Worm (Caenorhabditis elegans): ENCODE data around the gene set-31.

The set-31 gene

ce11 chrV:14436195-14436594 lies 18.5 kb downstream of the set-31 start:
- TF ChIP-seq pax-3 (tag; optimal IDR thresholded peaks at IDR 0.05) (no peak), efl-1 (optimal IDR thresholded peaks at IDR 0.05) (no peak), efl-1 (GFP tag; optimal IDR thresholded peaks at IDR 0.05 in 1 of 2) (peak in 1 of 2 experiments; percentile 73)

ce11 chrV:14437355-14437754 lies 19.7 kb downstream of the set-31 start:
- TF ChIP-seq aly-2 (tag; optimal IDR thresholded peaks at IDR 0.05) = no peak
- no peak for TF ChIP-seq vab-15 (tag; optimal IDR thresholded peaks at IDR 0.05)
- no peak for TF ChIP-seq ets-5 (GFP tag; IDR thresholded peaks at IDR 0.05)
- no peak for TF ChIP-seq hlh-4 (tag; optimal IDR thresholded peaks at IDR 0.05)
- TF ChIP-seq pax-3 (tag; optimal IDR thresholded peaks at IDR 0.05) = no peak
- TF ChIP-seq nhr-76 (tag; optimal IDR thresholded peaks at IDR 0.05) = no peak
- no peak for TF ChIP-seq alr-1 (tag; optimal IDR thresholded peaks at IDR 0.05; ENCODE audit: borderline replicate concordance)
- TF ChIP-seq nhr-237 (tag; optimal IDR thresholded peaks at IDR 0.05) = no peak
- TF ChIP-seq nhr-71 (tag; optimal IDR thresholded peaks at IDR 0.05) = no peak
- TF ChIP-seq sptf-1 (tag; optimal IDR thresholded peaks at IDR 0.05) = no peak
- no peak for TF ChIP-seq ceh-88 (GFP tag; IDR thresholded peaks at IDR 0.05)
- TF ChIP-seq sox-4 (tag; optimal IDR thresholded peaks at IDR 0.05) = no peak
- TF ChIP-seq nhr-47 (tag; optimal IDR thresholded peaks at IDR 0.05) = no peak

- TF ChIP-seq tbx-2 (tag; optimal IDR thresholded peaks at IDR 0.05) (peak; percentile 38), ztf-11 (tag; optimal IDR thresholded peaks at IDR 0.05) (peak in 1 of 2 experiments; percentile 43), C16A3.4 (tag; optimal IDR thresholded peaks at IDR 0.05) (no peak)
Measured at ce11 chrV:14438099-14438739, 20.5 kb downstream of the set-31 start.

- peak in 1 of 6 experiments; percentile 8 for TF ChIP-seq elt-3 (tag; optimal IDR thresholded peaks at IDR 0.05)
- TF ChIP-seq sptf-1 (tag; optimal IDR thresholded peaks at IDR 0.05) = no peak
Measured at ce11 chrV:14439236-14439635, 21.5 kb downstream of the set-31 start.

- TF ChIP-seq efl-1 (optimal IDR thresholded peaks at IDR 0.05) (no peak), efl-1 (GFP tag; optimal IDR thresholded peaks at IDR 0.05 in 1 of 2) (peak in 1 of 2 experiments; percentile 36), mef-2 (tag; optimal IDR thresholded peaks at IDR 0.05) (no peak), lin-35 (GFP tag; optimal IDR thresholded peaks at IDR 0.05) (no peak)
Measured at ce11 chrV:14440841-14441240, 23.1 kb downstream of the set-31 start, which contains the start of gene F23B12.4. F23B12.4 (plus strand) TSS chrV:14441141.

ce11 chrV:14446453-14446852 lies 28.8 kb downstream of the set-31 start:
- no peak for TF ChIP-seq pax-3 (tag; optimal IDR thresholded peaks at IDR 0.05)
- TF ChIP-seq nhr-76 (tag; optimal IDR thresholded peaks at IDR 0.05) = no peak

ce11 chrV:14447240-14447763 lies 29.6 kb downstream of the set-31 start, which contains the start of the genes dlat-1 and fntb-1:
dlat-1 (minus strand) TSS chrV:14447290.
fntb-1 (plus strand) TSS chrV:14447651.
- TF ChIP-seq swsn-7 (tag; optimal IDR thresholded peaks at IDR 0.05) (no peak), fkh-10 (GFP tag; optimal IDR thresholded peaks at IDR 0.05) (no peak), pqm-1 (tag; optimal IDR thresholded peaks at IDR 0.05) (peak; percentile 13), nhr-237 (tag; optimal IDR thresholded peaks at IDR 0.05) (no peak), ces-1 (GFP tag; optimal IDR thresholded peaks at IDR 0.05) (no peak), lin-35 (GFP tag; optimal IDR thresholded peaks at IDR 0.05) (peak in 1 of 2 experiments; percentile 29), C16A3.4 (tag; optimal IDR thresholded peaks at IDR 0.05) (no peak), nhr-12 (tag; optimal IDR thresholded peaks at IDR 0.05) (no peak), mep-1 (tag; optimal IDR thresholded peaks at IDR 0.05) (no peak), elt-2 (tag; optimal IDR thresholded peaks at IDR 0.05) (peak; percentile 70), nhr-11 (tag; optimal IDR thresholded peaks at IDR 0.05) (no peak), fos-1 (tag; optimal IDR thresholded peaks at IDR 0.05) (no peak), ceh-8 (GFP tag; optimal IDR thresholded peaks at IDR 0.05) (no peak), irx-1 (tag; optimal IDR thresholded peaks at IDR 0.05) (no peak), ama-1 (optimal IDR thresholded peaks at IDR 0.05) (peak; percentile 31), nhr-85 (tag) (no peak), lir-3 (tag; optimal IDR thresholded peaks at IDR 0.05; ENCODE audit: poor library complexity) (no peak), nhr-90 (tag; optimal IDR thresholded peaks at IDR 0.05; ENCODE audit: poor library complexity) (no peak), snu-23 (GFP tag; optimal IDR thresholded peaks at IDR 0.05) (peak; percentile 18), nhr-76 (tag; optimal IDR thresholded peaks at IDR 0.05) (no peak), mef-2 (tag; optimal IDR thresholded peaks at IDR 0.05) (no peak), sup-37 (GFP tag; optimal IDR thresholded peaks at IDR 0.05) (no peak), egl-27 (tag; optimal IDR thresholded peaks at IDR 0.05) (no peak), nhr-77 (tag; optimal IDR thresholded peaks at IDR 0.05) (no peak), alr-1 (tag; optimal IDR thresholded peaks at IDR 0.05; ENCODE audit: borderline replicate concordance) (no peak)
